Worm (Caenorhabditis elegans) whole organism, L4 larva: ENCODE data around the gene rpn-1.

Source experiments
- egl-43 ChIP-seq: fragments of 200-800 bp; sonication (Bioruptor generic); IDR thresholded peaks from 2 replicates; pipeline ENCODE4 v1.3.6; 2022; ENCODE audit warnings: missing genetic modification reagents, missing genetic modification characterization, missing compliant biosample characterization
- mdl-1 ChIP-seq, 2 experiments: fragments of 150-350 bp in 1 of 2; sonication (generic microtip) in 1 of 2; optimal IDR thresholded peaks; 2 replicates each; lab custom pipeline; 2014 to 2017; ENCODE audit warnings: missing biosample characterization in 2 of 2, missing genetic modification characterization in 2 of 2
- nhr-11 ChIP-seq: fragments of 150-350 bp; optimal IDR thresholded peaks from 2 replicates; lab custom pipeline; 2014; ENCODE audit warnings: missing biosample characterization, missing genetic modification characterization
- nhr-237 ChIP-seq: sonication (generic microtip); optimal IDR thresholded peaks from 2 replicates; lab custom pipeline; 2017; ENCODE audit warnings: missing biosample characterization, missing genetic modification characterization
- set-16 ChIP-seq: fragments of 200-800 bp; sonication (Bioruptor generic); IDR thresholded peaks from 2 replicates; pipeline ENCODE4 v1.3.6; 2022; ENCODE audit warnings: missing genetic modification reagents, missing genetic modification characterization, missing compliant biosample characterization
- zag-1 ChIP-seq: fragments of 150-350 bp; optimal IDR thresholded peaks from 2 replicates; lab custom pipeline; 2014; ENCODE audit warnings: missing biosample characterization, missing genetic modification characterization
- ztf-11 ChIP-seq: fragments of 150-350 bp; optimal IDR thresholded peaks from 2 replicates; lab custom pipeline; 2014; ENCODE audit warnings: missing biosample characterization, missing genetic modification characterization

ce11 chrIV:6867791-6868190 lies 41.9 kb downstream of the rpn-1 start, which contains the start of gene srx-20:
- TF ChIP-seq mdl-1 (tag; optimal IDR thresholded peaks at IDR 0.05; lab: Kevin White, UChicago): no peak
- no peak for TF ChIP-seq ztf-11 (tag; lab: Kevin White, UChicago)
- TF ChIP-seq zag-1 (tag; lab: Kevin White, UChicago): no peak
- TF ChIP-seq nhr-11 (tag; lab: Kevin White, UChicago): no peak
- TF ChIP-seq egl-43 (GFP tag; lab: Robert Waterston, UW): no peak
- no peak for TF ChIP-seq nhr-237 (tag; lab: Kevin White, UChicago)
- TF ChIP-seq set-16 (GFP tag; lab: Robert Waterston, UW): no peak
